Worm (Caenorhabditis elegans) whole organism, L4/young adult: Measurements from ENCODE around the gene C16C8.8.
"Not testable (repeated sequence)": the region's sequence is repeated elsewhere in the genome, so short reads cannot be mapped to it uniquely, and the experiment has no call there.

Experiments
- W03F9.2 ChIP-seq: fragments of 150-350 bp; optimal IDR thresholded peaks from 2 replicates; lab custom pipeline; 2014; ENCODE audit warnings: missing biosample characterization, missing genetic modification characterization
- dao-5 ChIP-seq: sonication (generic microtip); optimal IDR thresholded peaks from 2 replicates; lab custom pipeline; 2016; ENCODE audit warnings: missing genotype, missing genetic modification characterization, moderate library complexity, missing compliant biosample characterization
- him-1 ChIP-seq: sonication (generic microtip); optimal IDR thresholded peaks from 2 replicates; lab custom pipeline; 2016; ENCODE audit warnings: missing genotype, missing genetic modification reagents, missing genetic modification characterization, missing compliant biosample characterization

Gene C16C8.8

DNA sequence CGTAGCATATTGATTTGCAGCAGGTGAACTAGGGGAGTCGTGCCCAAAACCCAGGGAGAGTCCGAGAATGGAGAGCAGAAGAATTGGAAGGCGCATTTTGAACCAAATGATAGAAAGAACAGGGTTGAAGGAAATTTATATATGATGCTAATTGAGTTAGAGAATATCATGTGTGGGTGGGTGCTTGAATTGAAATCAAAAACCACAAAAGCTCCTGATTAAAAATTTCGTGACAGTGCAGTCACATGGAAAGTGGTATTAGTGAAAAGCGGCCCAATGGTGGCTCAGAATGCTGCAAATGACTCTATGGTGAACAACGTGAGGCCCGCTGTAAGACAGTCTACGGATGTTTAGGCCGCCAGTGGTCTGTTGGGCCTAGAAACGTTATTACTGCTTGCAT, at the start of gene C16C8.8:
TSS of gene C16C8.8 (minus strand) at position 101 of the 400 bp plus-strand sequence.
- TF ChIP-seq dao-5 (no peak), him-1 (no peak), W03F9.2 (tag; lab: Kevin White, UChicago) (no peak)

- TF ChIP-seq dao-5 (no peak), W03F9.2 (tag; lab: Kevin White, UChicago) (no peak), him-1 (no peak)
Measured at ce11 chrII:3504717-3505116, 43.2 kb upstream of the C16C8.8 start, which contains the start of gene cyh-1. Gene cyh-1, plus strand, starts transcription at chrII:3505017.

DNA sequence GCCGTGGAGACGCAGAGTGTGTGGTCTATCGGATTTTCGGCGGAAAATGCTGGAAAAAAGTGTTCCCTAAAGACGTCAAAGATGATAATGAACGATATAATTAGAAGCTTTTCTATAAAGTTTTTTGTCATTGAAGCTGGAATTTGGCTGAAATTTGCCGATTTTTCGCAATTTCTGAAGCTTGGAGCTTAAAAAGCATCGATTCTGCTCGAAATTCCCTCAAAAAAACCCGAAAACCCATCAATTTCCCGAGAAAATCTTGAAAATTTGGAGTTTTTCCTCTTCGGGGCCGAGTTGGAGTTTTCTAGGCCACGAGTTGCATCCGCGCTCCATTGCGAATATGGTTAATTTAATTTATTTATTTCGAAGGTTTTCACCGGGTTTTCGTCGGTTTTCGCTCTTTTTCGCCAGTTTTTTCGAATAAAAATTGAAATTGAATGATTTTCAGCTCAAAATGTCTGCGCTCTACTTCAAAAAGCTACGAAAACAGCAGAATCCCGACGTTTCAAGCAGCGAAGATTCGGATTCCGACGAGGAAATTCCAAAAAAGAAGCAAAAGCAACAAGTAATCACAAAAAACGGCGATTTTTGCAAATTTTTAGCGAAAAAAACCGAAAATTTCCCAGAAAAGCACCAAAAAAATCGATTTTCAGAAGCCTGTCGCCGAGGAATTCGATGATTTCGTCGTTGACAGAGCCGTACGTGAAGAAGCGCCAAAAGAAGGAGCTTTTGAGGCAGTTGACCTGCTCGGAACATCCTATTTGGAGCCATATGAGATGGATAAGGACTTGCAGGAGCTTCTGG, 41.2 kb upstream of the C16C8.8 start, which contains the start of the genes col-71 and Y49F6B.2:
TSS of gene col-71 (minus strand) at position 51 of the 804 bp plus-strand sequence.
TSS of gene Y49F6B.2 (plus strand) at position 449 of the 804 bp plus-strand sequence.
- peak; percentile 74 for TF ChIP-seq W03F9.2 (tag; lab: Kevin White, UChicago)
- TF ChIP-seq dao-5: no peak
- peak; percentile 36 for TF ChIP-seq him-1

DNA sequence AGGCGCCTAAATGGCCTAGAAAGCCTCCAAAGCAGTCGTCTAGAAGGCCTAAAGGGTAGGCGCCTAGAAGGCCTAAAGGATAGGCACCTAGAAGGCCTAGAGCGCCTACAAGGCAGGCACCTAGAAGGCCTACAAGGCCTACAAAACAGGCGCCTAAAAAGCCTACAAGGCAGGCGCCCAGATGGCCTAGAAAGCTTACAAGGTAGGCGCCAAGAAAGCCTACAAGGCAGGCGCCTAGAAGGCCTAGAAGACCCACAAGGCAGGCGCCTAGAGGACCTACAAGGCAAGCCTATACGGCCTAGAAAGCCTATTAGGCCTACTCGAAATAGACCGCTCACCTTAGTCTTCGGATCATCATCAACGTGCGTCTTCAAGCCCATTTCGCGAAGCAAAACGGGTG, 40.5 kb upstream of the C16C8.8 start:
- TF ChIP-seq him-1 (no peak), dao-5 (no peak), W03F9.2 (tag; lab: Kevin White, UChicago) (no peak)

ce11 chrII:3500373-3500772, 38.9 kb upstream of the C16C8.8 start:
- TF ChIP-seq dao-5 (no peak), him-1 (no peak), W03F9.2 (tag; lab: Kevin White, UChicago) (no peak)

ce11 chrII:3499386-3499785, 37.9 kb upstream of the C16C8.8 start, which contains the start of gene Y49F6B.9:
Gene Y49F6B.9, minus strand, starts transcription at chrII:3499387.
- TF ChIP-seq dao-5: no peak
- no peak for TF ChIP-seq him-1
- TF ChIP-seq W03F9.2 (tag; lab: Kevin White, UChicago): no peak

- not testable (repeated sequence) for TF ChIP-seq him-1; dao-5; W03F9.2 (tag; lab: Kevin White, UChicago)
Measured at ce11 chrII:3490797-3491196, 29.3 kb upstream of the C16C8.8 start, which contains the start of gene fbxb-112. Gene fbxb-112, plus strand, starts transcription at chrII:3491097.

- TF ChIP-seq him-1 (no peak), dao-5 (no peak), W03F9.2 (tag; lab: Kevin White, UChicago) (no peak)
Measured at ce11 chrII:3482231-3482630, 20.7 kb upstream of the C16C8.8 start, which contains the start of gene smu-2. Gene smu-2, plus strand, starts transcription at chrII:3482408.

- no peak for TF ChIP-seq dao-5
- TF ChIP-seq W03F9.2 (tag; lab: Kevin White, UChicago): no peak
- TF ChIP-seq him-1: no peak
Measured at ce11 chrII:3481584-3481983, 20.1 kb upstream of the C16C8.8 start, which contains the start of gene Y49F6B.8. Gene Y49F6B.8, minus strand, starts transcription at chrII:3481684.

ce11 chrII:3477171-3477570, 15.7 kb upstream of the C16C8.8 start, which contains the start of gene fbxb-104:
Gene fbxb-104, minus strand, starts transcription at chrII:3477271.
- TF ChIP-seq dao-5 (no peak), W03F9.2 (tag; lab: Kevin White, UChicago) (no peak), him-1 (no peak)

DNA sequence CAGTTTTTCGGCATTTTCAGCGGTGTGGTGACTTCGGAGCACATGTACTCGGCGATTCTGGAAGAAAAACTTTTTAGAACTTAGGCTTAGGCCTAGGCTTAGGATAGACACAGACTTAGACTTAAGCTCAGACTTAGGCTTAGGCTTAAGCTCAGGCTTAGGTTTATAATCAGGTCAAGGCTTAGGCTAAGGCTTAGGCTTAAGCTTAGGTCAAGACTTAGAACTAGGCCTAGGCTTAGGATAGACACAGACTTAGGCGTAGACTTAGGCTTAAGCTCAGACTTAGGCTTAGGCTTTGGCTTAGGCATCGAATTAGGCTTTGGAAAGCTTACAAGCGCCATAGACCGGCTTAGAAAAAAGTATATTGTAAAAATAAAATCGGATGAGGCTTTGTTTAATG, 15.1 kb upstream of the C16C8.8 start:
- TF ChIP-seq him-1: no peak
- no peak for TF ChIP-seq W03F9.2 (tag; lab: Kevin White, UChicago)
- no peak for TF ChIP-seq dao-5

DNA sequence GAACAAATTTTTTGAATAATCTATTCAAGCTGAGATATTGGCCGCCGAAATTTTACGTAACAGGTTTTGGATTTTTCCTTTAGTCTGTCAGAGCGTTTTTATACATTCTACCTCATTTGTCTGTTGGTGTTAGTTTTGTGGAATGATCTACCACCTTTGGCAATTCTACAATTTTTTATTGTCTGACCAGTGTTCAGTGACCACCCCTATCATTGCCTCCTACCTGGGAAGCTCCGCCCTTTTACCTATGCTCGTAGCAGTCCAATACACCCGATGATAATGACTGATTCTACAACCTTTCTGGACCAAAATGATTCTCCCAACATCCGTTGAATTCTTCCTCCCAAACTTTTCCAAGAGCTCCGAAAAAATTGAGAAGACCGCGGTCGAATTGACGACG, 12.3 kb upstream of the C16C8.8 start, which contains the start of gene sdz-32:
TSS of gene sdz-32 (plus strand) at position 301 of the 400 bp plus-strand sequence.
- TF ChIP-seq dao-5: no peak
- TF ChIP-seq him-1: no peak
- TF ChIP-seq W03F9.2 (tag; lab: Kevin White, UChicago): no peak

ce11 chrII:3472817-3473216, 11.3 kb upstream of the C16C8.8 start, which contains the start of gene Y49F6B.6:
Gene Y49F6B.6, plus strand, starts transcription at chrII:3473117.
- TF ChIP-seq him-1 (no peak), dao-5 (no peak), W03F9.2 (tag; lab: Kevin White, UChicago) (no peak)

- TF ChIP-seq W03F9.2 (tag; lab: Kevin White, UChicago) (no peak), dao-5 (no peak), him-1 (no peak)
Measured at ce11 chrII:3472316-3472715, 10.8 kb upstream of the C16C8.8 start, which contains the start of gene Y49F6B.12. Gene Y49F6B.12, minus strand, starts transcription at chrII:3472416.

ce11 chrII:3471603-3472002, 10.1 kb upstream of the C16C8.8 start, which contains the start of gene Y49F6B.13:
Gene Y49F6B.13, minus strand, starts transcription at chrII:3471703.
- no peak for TF ChIP-seq him-1
- no peak for TF ChIP-seq dao-5
- TF ChIP-seq W03F9.2 (tag; lab: Kevin White, UChicago): no peak
